Fruit fly (Drosophila melanogaster) whole organism, prepupa: Measurements from ENCODE around the gene term.

ENCODE experiments used
- Blimp-1 ChIP-seq: fragments of 200-800 bp; sonication (Bioruptor generic); optimal IDR thresholded peaks from 3 replicates; lab custom pipeline; 2017; ENCODE audit warnings: missing biosample characterization, missing genetic modification characterization, mild to moderate bottlenecking, moderate library complexity, missing genetic modification reagents
- CG10631 ChIP-seq: fragments of 200-800 bp; sonication (Bioruptor generic); optimal IDR thresholded peaks from 2 replicates; lab custom pipeline; 2016; ENCODE audit warnings: missing biosample characterization, missing genetic modification characterization
- CG10669 ChIP-seq: fragments of 200-800 bp; sonication (Bioruptor generic); optimal IDR thresholded peaks from 3 replicates; lab custom pipeline; 2018; ENCODE audit warnings: missing biosample characterization, mild to moderate bottlenecking, missing genetic modification characterization, moderate library complexity
- CG11762 ChIP-seq: fragments of 200-800 bp; sonication (Bioruptor generic); optimal IDR thresholded peaks from 3 replicates; lab custom pipeline; 2016; ENCODE audit warnings: missing biosample characterization, missing genetic modification characterization; ENCODE audit not compliant: insufficient read depth
- CG11902 ChIP-seq: fragments of 200-800 bp; sonication (Bioruptor generic); optimal IDR thresholded peaks from 3 replicates; lab custom pipeline; 2016; ENCODE audit warnings: missing biosample characterization, missing genetic modification characterization
- CG15336 ChIP-seq: fragments of 200-800 bp; sonication (Bioruptor generic); IDR thresholded peaks from 2 replicates; pipeline ENCODE4 v1.3.6; 2022; ENCODE audit warnings: missing biosample characterization, missing genetic modification characterization
- CG1621 ChIP-seq: fragments of 200-800 bp; sonication (Bioruptor generic); optimal IDR thresholded peaks from 3 replicates; lab custom pipeline; 2018; ENCODE audit warnings: missing biosample characterization, mild to moderate bottlenecking, missing genetic modification characterization
- CG16779 ChIP-seq: fragments of 200-800 bp; sonication (Bioruptor generic); optimal IDR thresholded peaks from 3 replicates; lab custom pipeline; 2017; ENCODE audit warnings: missing biosample characterization, mild to moderate bottlenecking, missing genetic modification characterization
- CG31627 ChIP-seq: fragments of 200-800 bp; sonication (Bioruptor generic); optimal IDR thresholded peaks from 3 replicates; lab custom pipeline; 2016; ENCODE audit warnings: missing biosample characterization, missing genetic modification characterization
- CG32006 ChIP-seq: fragments of 200-800 bp; sonication (Bioruptor generic); optimal IDR thresholded peaks from 3 replicates; lab custom pipeline; 2017; ENCODE audit warnings: missing biosample characterization, mild to moderate bottlenecking, missing genetic modification characterization
- CG34406 ChIP-seq: fragments of 200-800 bp; sonication (Bioruptor generic); optimal IDR thresholded peaks from 3 replicates; lab custom pipeline; 2016; ENCODE audit warnings: missing biosample characterization, missing genetic modification characterization
- CG3919 ChIP-seq: fragments of 200-800 bp; sonication (Bioruptor generic); optimal IDR thresholded peaks from 3 replicates; lab custom pipeline; 2016; ENCODE audit warnings: missing biosample characterization, missing genetic modification characterization
- CG4318 ChIP-seq: fragments of 200-800 bp; sonication (Bioruptor generic); optimal IDR thresholded peaks from 3 replicates; lab custom pipeline; 2017; ENCODE audit warnings: missing biosample characterization, mild to moderate bottlenecking, missing genetic modification characterization
- CG6163 ChIP-seq: fragments of 200-800 bp; sonication (Bioruptor generic); IDR thresholded peaks from 3 replicates; pipeline ENCODE4 v1.3.6; 2022; ENCODE audit warnings: missing biosample characterization, missing genetic modification characterization
- CG6276 ChIP-seq: fragments of 200-800 bp; sonication (Bioruptor generic); optimal IDR thresholded peaks from 2 replicates; lab custom pipeline; 2017; ENCODE audit warnings: missing biosample characterization, mild to moderate bottlenecking, missing genetic modification characterization
- CG6792 ChIP-seq: fragments of 200-800 bp; sonication (Bioruptor generic); optimal IDR thresholded peaks from 3 replicates; lab custom pipeline; 2016; ENCODE audit warnings: missing biosample characterization, missing genetic modification characterization
- CG6808 ChIP-seq: fragments of 200-800 bp; sonication (Bioruptor generic); optimal IDR thresholded peaks from 3 replicates; lab custom pipeline; 2017; ENCODE audit warnings: missing biosample characterization, missing genetic modification characterization, mild to moderate bottlenecking, moderate library complexity, missing genetic modification reagents
- CG7368 ChIP-seq: fragments of 200-800 bp; sonication (Bioruptor generic); optimal IDR thresholded peaks from 3 replicates; lab custom pipeline; 2016; ENCODE audit warnings: missing biosample characterization, missing genetic modification characterization
- CG8119 ChIP-seq: fragments of 200-800 bp; sonication (Bioruptor generic); IDR thresholded peaks from 3 replicates; pipeline ENCODE4 v1.3.6; 2022; ENCODE audit warnings: missing biosample characterization, missing genetic modification characterization
- CG8632 ChIP-seq: fragments of 200-800 bp; sonication (Bioruptor generic); optimal IDR thresholded peaks from 3 replicates; lab custom pipeline; 2016; ENCODE audit warnings: missing biosample characterization, missing genetic modification characterization
- CG9139 ChIP-seq: fragments of 200-800 bp; sonication (Bioruptor generic); optimal IDR thresholded peaks from 3 replicates; lab custom pipeline; 2017; ENCODE audit warnings: missing biosample characterization, mild to moderate bottlenecking, missing genetic modification characterization
- Eip75B ChIP-seq: fragments of 200-800 bp; sonication (Bioruptor generic); optimal IDR thresholded peaks from 3 replicates; lab custom pipeline; 2016; ENCODE audit warnings: missing biosample characterization, missing genetic modification characterization
- Eip78C ChIP-seq: fragments of 200-800 bp; sonication (Bioruptor generic); peaks from one replicate; lab custom pipeline; 2016; ENCODE audit warnings: missing biosample characterization, missing genetic modification characterization
- Eip93F ChIP-seq: fragments of 200-800 bp; sonication (Bioruptor generic); optimal IDR thresholded peaks from 2 replicates; lab custom pipeline; 2016; ENCODE audit warnings: missing biosample characterization, mild to moderate bottlenecking, missing genetic modification characterization
- Gug ChIP-seq: fragments of 200-800 bp; sonication (Bioruptor generic); IDR thresholded peaks from 2 replicates; pipeline ENCODE4 v1.3.6; 2022; ENCODE audit warnings: missing biosample characterization, missing genetic modification characterization
- Hr38 ChIP-seq: sonication (Bioruptor generic); optimal IDR thresholded peaks from 2 replicates; lab custom pipeline; 2016; ENCODE audit warnings: missing biosample characterization, missing genetic modification characterization
- Hr39 ChIP-seq: fragments of 200-800 bp; sonication (Bioruptor generic); optimal IDR thresholded peaks from 2 replicates; lab custom pipeline; 2016; ENCODE audit warnings: missing biosample characterization, missing genetic modification characterization
- Hr4 ChIP-seq: fragments of 200-800 bp; sonication (Bioruptor generic); optimal IDR thresholded peaks from 3 replicates; lab custom pipeline; 2016; ENCODE audit warnings: missing biosample characterization, missing genetic modification characterization
- Lpt ChIP-seq: fragments of 200-800 bp; sonication (Bioruptor generic); optimal IDR thresholded peaks from 3 replicates; lab custom pipeline; 2016; ENCODE audit warnings: missing biosample characterization, missing genetic modification characterization
- Met ChIP-seq: fragments of 200-800 bp; sonication (Bioruptor generic); optimal IDR thresholded peaks from 3 replicates; lab custom pipeline; 2016; ENCODE audit warnings: missing biosample characterization, missing genetic modification characterization
- Smox ChIP-seq: fragments of 200-800 bp; sonication (Bioruptor generic); optimal IDR thresholded peaks from 3 replicates; lab custom pipeline; 2016; ENCODE audit warnings: missing biosample characterization, missing genetic modification characterization
- Sox15 ChIP-seq: fragments of 200-800 bp; sonication (Bioruptor generic); optimal IDR thresholded peaks from 3 replicates; lab custom pipeline; 2016; ENCODE audit warnings: missing biosample characterization, missing genetic modification characterization
- cyc ChIP-seq: fragments of 200-800 bp; sonication (Bioruptor generic); optimal IDR thresholded peaks from 3 replicates; lab custom pipeline; 2016; ENCODE audit warnings: missing biosample characterization, missing genetic modification characterization
- dac ChIP-seq: fragments of 200-800 bp; sonication (Bioruptor generic); optimal IDR thresholded peaks from 2 replicates; lab custom pipeline; 2017; ENCODE audit warnings: missing biosample characterization, mild to moderate bottlenecking, missing genetic modification characterization
- dsx ChIP-seq: fragments of 200-800 bp; optimal IDR thresholded peaks from 3 replicates; lab custom pipeline; 2019; ENCODE audit warnings: missing biosample characterization, mild to moderate bottlenecking, missing genetic modification characterization, moderate library complexity; ENCODE audit not compliant: poor library complexity, severe bottlenecking
- eg ChIP-seq: fragments of 200-800 bp; sonication (Bioruptor generic); IDR thresholded peaks from 3 replicates; pipeline ENCODE4 v1.3.6; 2022; ENCODE audit warnings: missing biosample characterization, missing genetic modification characterization
- fd59A ChIP-seq: fragments of 200-800 bp; sonication (Bioruptor generic); optimal IDR thresholded peaks from 2 replicates; lab custom pipeline; 2017; ENCODE audit warnings: missing biosample characterization, mild to moderate bottlenecking, missing genetic modification characterization, missing genetic modification reagents
- fkh ChIP-seq: fragments of 200-800 bp; sonication (Bioruptor generic); optimal IDR thresholded peaks from 3 replicates; lab custom pipeline; 2017; ENCODE audit warnings: missing biosample characterization, mild to moderate bottlenecking, missing genetic modification characterization, moderate library complexity
- lz ChIP-seq: fragments of 200-800 bp; sonication (Bioruptor generic); optimal IDR thresholded peaks from 3 replicates; lab custom pipeline; 2016; ENCODE audit warnings: missing biosample characterization, missing genetic modification characterization
- net ChIP-seq: fragments of 200-800 bp; sonication (Bioruptor generic); optimal IDR thresholded peaks from 3 replicates; lab custom pipeline; 2016; ENCODE audit warnings: missing biosample characterization, missing genetic modification characterization
- salr ChIP-seq, 2 experiments: fragments of 200-800 bp; sonication (Bioruptor generic); optimal IDR thresholded peaks; 3 replicates each; lab custom pipeline; 2016 to 2018; ENCODE audit warnings: missing biosample characterization in 2 of 2, missing genetic modification characterization in 2 of 2, mild to moderate bottlenecking in 1 of 2
- spab ChIP-seq: fragments of 200-800 bp; sonication (Bioruptor generic); optimal IDR thresholded peaks from 2 replicates; lab custom pipeline; 2017; ENCODE audit warnings: missing biosample characterization, mild to moderate bottlenecking, missing genetic modification characterization, missing genetic modification reagents
- topi ChIP-seq: fragments of 200-800 bp; sonication (Bioruptor generic); optimal IDR thresholded peaks from 3 replicates; lab custom pipeline; 2016; ENCODE audit warnings: missing biosample characterization, missing genetic modification characterization
- vri ChIP-seq: fragments of 200-800 bp; sonication (Bioruptor generic); optimal IDR thresholded peaks from 3 replicates; lab custom pipeline; 2016; ENCODE audit warnings: missing biosample characterization, mild to moderate bottlenecking, missing genetic modification characterization

Gene term

DNA sequence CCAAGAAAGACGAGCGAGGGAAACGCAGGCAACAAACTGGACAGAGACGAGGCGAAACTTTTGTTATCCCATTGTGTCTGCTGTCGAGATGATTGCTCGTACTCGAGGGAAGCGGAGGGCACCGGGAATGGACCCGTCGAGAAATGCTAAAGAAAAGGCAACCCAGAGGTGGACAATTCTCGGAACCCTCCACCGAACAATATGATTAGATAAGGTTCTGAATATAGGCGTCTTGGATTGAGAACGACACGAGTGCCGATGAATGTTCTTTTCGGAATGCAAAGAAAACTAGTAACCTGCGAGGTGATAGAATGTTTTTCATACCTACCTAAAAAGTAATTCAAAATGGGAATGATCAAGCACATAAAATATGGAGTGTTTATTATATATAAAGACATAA, 36.3 kb upstream of the term start:
- TF ChIP-seq CG4318 (GFP tag; lab: Kevin White, UChicago) (no peak), Eip93F (GFP tag; lab: Kevin White, UChicago) (no peak), Sox15 (GFP tag; lab: Kevin White, UChicago) (no peak), lz (GFP tag; lab: Kevin White, UChicago) (no peak), Hr4 (no peak), CG9139 (GFP tag; lab: Kevin White, UChicago) (no peak), CG10631 (GFP tag; lab: Kevin White, UChicago) (no peak), topi (GFP tag; lab: Kevin White, UChicago) (no peak), CG8119 (GFP tag; lab: Robert Waterston, UW) (no peak), eg (GFP tag; lab: Robert Waterston, UW) (no peak), CG11902 (no peak)
- TF ChIP-seq, all 60 proteins: peak for 0

DNA sequence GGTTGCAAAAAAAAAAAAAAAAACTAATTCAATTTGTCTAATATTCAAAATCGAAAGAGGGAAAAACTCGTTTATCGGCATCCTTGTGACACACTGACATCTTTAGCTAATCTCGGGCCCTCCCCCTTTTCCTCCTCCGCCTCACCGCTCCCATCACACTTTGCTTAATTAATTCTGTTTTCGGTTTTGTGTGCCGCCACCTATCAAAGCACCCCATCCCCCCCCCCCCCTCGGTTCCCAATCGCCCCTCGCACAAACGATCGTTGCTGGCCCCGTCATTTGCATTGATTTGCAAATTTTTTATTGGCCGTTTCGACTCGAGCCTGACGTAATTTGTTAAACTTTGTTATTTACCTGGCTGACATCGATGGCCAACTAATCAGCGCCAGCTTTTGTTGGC, 34.9 kb upstream of the term start:
- TF ChIP-seq salr (GFP tag; optimal IDR thresholded peaks at IDR 0.05; lab: Kevin White, UChicago) (no peak), CG3919 (GFP tag; lab: Kevin White, UChicago) (no peak), cyc (GFP tag; lab: Kevin White, UChicago) (no peak), CG31627 (GFP tag; lab: Kevin White, UChicago) (no peak), topi (GFP tag; lab: Kevin White, UChicago) (no peak), CG32006 (GFP tag; lab: Kevin White, UChicago) (no peak), CG6276 (GFP tag; lab: Kevin White, UChicago) (peak; percentile 6), CG34406 (GFP tag; lab: Kevin White, UChicago) (no peak), eg (GFP tag; lab: Robert Waterston, UW) (0 out of 3 replicates have a peak, but pooled peaks have one; percentile 15), Met (no peak), CG10631 (GFP tag; lab: Kevin White, UChicago) (no peak), net (GFP tag; lab: Kevin White, UChicago) (no peak), Lpt (GFP tag; lab: Kevin White, UChicago) (no peak)

DNA sequence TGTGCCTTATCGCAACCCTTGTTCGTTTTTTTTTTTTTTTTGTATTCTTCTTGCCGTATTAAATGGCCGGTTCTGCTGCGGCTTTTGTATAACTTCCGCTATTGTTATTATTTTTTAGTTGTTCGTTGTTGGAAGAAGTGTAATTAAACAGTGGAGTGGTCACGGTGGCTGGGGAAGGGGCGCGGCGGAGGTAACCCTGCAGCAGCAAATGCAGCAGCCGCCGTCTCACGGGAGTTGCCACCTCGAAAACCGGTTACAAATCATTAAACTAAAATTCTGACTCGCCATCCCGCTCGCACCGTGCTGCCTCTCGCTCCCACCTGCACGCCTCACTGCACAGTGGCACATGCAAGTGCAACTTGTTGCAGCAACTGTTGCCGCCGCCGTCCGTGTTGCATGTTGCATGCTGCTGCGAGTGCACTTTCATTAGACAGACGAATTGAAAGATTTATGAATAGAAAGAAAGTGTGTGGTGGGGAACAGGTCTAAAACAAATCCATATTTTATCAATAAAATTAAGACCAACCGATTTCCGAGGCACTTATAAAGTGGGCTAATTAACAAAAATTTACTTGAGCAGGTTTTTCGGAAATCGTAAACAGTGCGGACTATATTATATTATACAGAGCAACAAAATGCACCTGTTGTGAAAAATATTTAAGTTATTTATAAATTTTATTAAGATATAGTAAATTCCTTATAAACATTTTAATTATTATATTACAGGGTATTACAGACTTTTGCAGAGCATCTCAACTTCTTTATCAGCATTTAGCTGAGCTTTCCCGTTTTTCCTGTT, 34.3 kb upstream of the term start:
- TF ChIP-seq Hr39 (GFP tag; lab: Kevin White, UChicago), result no peak
- no peak for TF ChIP-seq CG10669 (GFP tag; lab: Kevin White, UChicago)
- peak; percentile 15 for TF ChIP-seq CG6808
- no peak for TF ChIP-seq Blimp-1 (GFP tag; lab: Kevin White, UChicago)
- TF ChIP-seq fkh (GFP tag; lab: Kevin White, UChicago), result no peak
- no peak for TF ChIP-seq cyc (GFP tag; lab: Kevin White, UChicago)
- no peak for TF ChIP-seq CG8632 (GFP tag; lab: Kevin White, UChicago)
- TF ChIP-seq CG11762 (GFP tag; lab: Kevin White, UChicago), result no peak
- TF ChIP-seq CG32006 (GFP tag; lab: Kevin White, UChicago), result peak; percentile 82
- no peak for TF ChIP-seq Eip93F (GFP tag; lab: Kevin White, UChicago)
- no peak for TF ChIP-seq lz (GFP tag; lab: Kevin White, UChicago)
- TF ChIP-seq dsx (GFP tag; lab: Kevin White, UChicago), result peak; percentile 36
- TF ChIP-seq dac, result peak; percentile 26
- peak; percentile 26; the same call in 1 of the 2 replicates for TF ChIP-seq CG15336 (GFP tag; lab: Robert Waterston, UW)
- peak; percentile 68; the same call in 2 of the 3 replicates for TF ChIP-seq CG8119 (GFP tag; lab: Robert Waterston, UW)
- TF ChIP-seq Gug (GFP tag; lab: Robert Waterston, UW), result no peak
- TF ChIP-seq CG6792 (GFP tag; lab: Kevin White, UChicago), result no peak
- TF ChIP-seq CG6276 (GFP tag; lab: Kevin White, UChicago), result peak; percentile 74
- TF ChIP-seq Lpt (GFP tag; lab: Kevin White, UChicago), result no peak
- TF ChIP-seq CG1621 (tag; lab: Kevin White, UChicago), result peak; percentile 1
- TF ChIP-seq net (GFP tag; lab: Kevin White, UChicago), result no peak
- TF ChIP-seq CG16779 (tag; lab: Kevin White, UChicago), result no peak
- no peak for TF ChIP-seq spab (GFP tag; lab: Kevin White, UChicago)
- peak; percentile 51 for TF ChIP-seq Hr4
- TF ChIP-seq Hr38 (GFP tag; lab: Kevin White, UChicago), result no peak
- TF ChIP-seq CG7368 (GFP tag; lab: Kevin White, UChicago), result no peak
- TF ChIP-seq Eip75B, result no peak
- no peak for TF ChIP-seq Smox (GFP tag; lab: Kevin White, UChicago)
- TF ChIP-seq fd59A (GFP tag; lab: Kevin White, UChicago), result no peak
- TF ChIP-seq vri (GFP tag; lab: Kevin White, UChicago), result no peak
- no peak for TF ChIP-seq CG9139 (GFP tag; lab: Kevin White, UChicago)
- peak; percentile 51 for TF ChIP-seq CG4318 (GFP tag; lab: Kevin White, UChicago)
- no peak for TF ChIP-seq Met
- peak; percentile 67 for TF ChIP-seq Eip78C (GFP tag; lab: Kevin White, UChicago)
- TF ChIP-seq CG6163 (GFP tag; lab: Robert Waterston, UW), result 0 out of 3 replicates have a peak, but pooled peaks have one; percentile 16
